Worm (Caenorhabditis elegans) whole organism, L1 larva: Measurements from ENCODE around the gene decr-1.3.

Experiments
- C34B4.2 ChIP-seq: sonication (generic microtip); optimal IDR thresholded peaks from 2 replicates; lab custom pipeline; 2017; ENCODE audit warnings: mild to moderate bottlenecking, missing genetic modification characterization, missing compliant biosample characterization
- aha-1 ChIP-seq: fragments of 150-350 bp; optimal IDR thresholded peaks from 2 replicates; lab custom pipeline; 2014; ENCODE audit warnings: missing biosample characterization, missing genetic modification characterization
- aly-2 ChIP-seq: fragments of 150-350 bp; optimal IDR thresholded peaks from 2 replicates; lab custom pipeline; 2014; ENCODE audit warnings: missing biosample characterization, missing genetic modification characterization
- ama-1 ChIP-seq: fragments of 150-350 bp; optimal IDR thresholded peaks from 2 replicates; lab custom pipeline; 2014
- blmp-1 ChIP-seq: fragments of 150-350 bp; optimal IDR thresholded peaks from 2 replicates; lab custom pipeline; 2014; ENCODE audit warnings: missing biosample characterization, missing genetic modification characterization
- ceh-63 ChIP-seq: fragments of 200-800 bp; sonication (Bioruptor generic); optimal IDR thresholded peaks from 2 replicates; lab custom pipeline; 2018; ENCODE audit warnings: mild to moderate bottlenecking, missing genetic modification characterization, missing compliant biosample characterization
- ceh-82 ChIP-seq, 3 experiments: fragments of 150-350 bp in 1 of 3; sonication (generic microtip) in 2 of 3; optimal IDR thresholded peaks; 2 replicates each; lab custom pipeline; 2014 to 2017; ENCODE audit warnings: missing biosample characterization in 3 of 3, missing genetic modification characterization in 3 of 3
- ces-1 ChIP-seq: fragments of 150-350 bp; optimal IDR thresholded peaks from 2 replicates; lab custom pipeline; 2014; ENCODE audit warnings: missing biosample characterization, missing genetic modification reagents, missing genetic modification characterization
- dpl-1 ChIP-seq, 3 experiments: fragments of 150-350 bp in 2 of 3; sonication (generic microtip) in 1 of 3; optimal IDR thresholded peaks; 2 replicates each; lab custom pipeline; 2014 to 2017; ENCODE audit warnings: missing biosample characterization in 3 of 3, missing genetic modification characterization in 3 of 3, missing genetic modification reagents in 3 of 3
- efl-1 ChIP-seq, 4 experiments: fragments of 150-350 bp; optimal IDR thresholded peaks in 3 of 4; peaks in 1 of 4; 1 replicate in 1 of 4; 2 replicates in 3 of 4; lab custom pipeline; 2014; ENCODE audit warnings: missing biosample characterization in 2 of 4, missing genetic modification characterization in 2 of 4, missing genetic modification reagents in 2 of 4
- egl-27 ChIP-seq, 2 experiments: fragments of 150-350 bp in 1 of 2; sonication (generic microtip); optimal IDR thresholded peaks; 3 replicates each; lab custom pipeline; 2017 to 2018; ENCODE audit warnings: missing biosample characterization in 2 of 2, missing genetic modification characterization in 2 of 2, missing genetic modification reagents in 2 of 2
- elt-2 ChIP-seq: sonication (generic microtip); optimal IDR thresholded peaks from 2 replicates; lab custom pipeline; 2016; ENCODE audit warnings: missing genetic modification characterization, mild to moderate bottlenecking, inconsistent platforms, missing compliant biosample characterization, missing genetic modification reagents
- elt-3 ChIP-seq, 6 experiments: fragments of 150-350 bp in 1 of 6; sonication (generic microtip); optimal IDR thresholded peaks; 2 replicates each; lab custom pipeline; 2017 to 2018; ENCODE audit warnings: missing biosample characterization in 6 of 6, missing genetic modification characterization in 6 of 6, inconsistent platforms in 1 of 6
- ets-5 ChIP-seq: fragments of 200-800 bp; sonication (Bioruptor generic); IDR thresholded peaks from 2 replicates; pipeline ENCODE4 v1.3.6; 2022; ENCODE audit warnings: missing genetic modification characterization, missing compliant biosample characterization
- fkh-10 ChIP-seq: sonication (generic microtip); optimal IDR thresholded peaks from 2 replicates; lab custom pipeline; 2017; ENCODE audit warnings: missing biosample characterization, missing genetic modification reagents, missing genetic modification characterization
- grh-1 ChIP-seq: fragments of 200-800 bp; sonication (Bioruptor generic); IDR thresholded peaks from 2 replicates; pipeline ENCODE4 v1.3.6; 2022; ENCODE audit warnings: missing genetic modification reagents, missing genetic modification characterization, missing compliant biosample characterization
- hpl-2 ChIP-seq: fragments of 150-350 bp; optimal IDR thresholded peaks from 2 replicates; lab custom pipeline; 2014; ENCODE audit warnings: missing biosample characterization, missing genetic modification reagents, missing genetic modification characterization
- lin-13 ChIP-seq: fragments of 150-350 bp; optimal IDR thresholded peaks from 2 replicates; lab custom pipeline; 2014; ENCODE audit warnings: missing biosample characterization, missing genetic modification reagents, missing genetic modification characterization
- lin-14 ChIP-seq: fragments of 200-800 bp; sonication (Bioruptor generic); optimal IDR thresholded peaks from 2 replicates; lab custom pipeline; 2018; ENCODE audit warnings: mild to moderate bottlenecking, missing genetic modification characterization, moderate library complexity, missing compliant biosample characterization
- lir-3 ChIP-seq: sonication (generic microtip); optimal IDR thresholded peaks from 2 replicates; lab custom pipeline; 2016; ENCODE audit warnings: mild to moderate bottlenecking, missing genetic modification characterization, moderate library complexity, missing compliant biosample characterization; ENCODE audit not compliant: poor library complexity
- mab-9 ChIP-seq: fragments of 200-800 bp; sonication (Bioruptor generic); IDR thresholded peaks from 2 replicates; pipeline ENCODE4 v1.3.6; 2022; ENCODE audit warnings: missing genetic modification reagents, missing genetic modification characterization, missing compliant biosample characterization
- mdl-1 ChIP-seq, 2 experiments: fragments of 150-350 bp; optimal IDR thresholded peaks; 2 replicates each; lab custom pipeline; 2014 to 2017; ENCODE audit warnings: missing biosample characterization in 2 of 2, missing genetic modification characterization in 2 of 2, inconsistent platforms in 1 of 2
- mef-2 ChIP-seq: fragments of 150-350 bp; optimal IDR thresholded peaks from 2 replicates; lab custom pipeline; 2014; ENCODE audit warnings: missing biosample characterization, missing genetic modification characterization
- nhr-11 ChIP-seq: fragments of 150-350 bp; optimal IDR thresholded peaks from 2 replicates; lab custom pipeline; 2014; ENCODE audit warnings: missing biosample characterization, missing genetic modification characterization
- nhr-12 ChIP-seq: sonication (generic microtip); optimal IDR thresholded peaks from 2 replicates; lab custom pipeline; 2017; ENCODE audit warnings: missing biosample characterization, missing genetic modification characterization
- nhr-20 ChIP-seq: sonication (generic microtip); optimal IDR thresholded peaks from 2 replicates; lab custom pipeline; 2016; ENCODE audit warnings: mild to moderate bottlenecking, missing genetic modification characterization, missing compliant biosample characterization
- nhr-28 ChIP-seq: fragments of 150-350 bp; optimal IDR thresholded peaks from 2 replicates; lab custom pipeline; 2014; ENCODE audit warnings: missing biosample characterization, missing genetic modification characterization
- nhr-47 ChIP-seq: sonication (generic microtip); optimal IDR thresholded peaks from 2 replicates; lab custom pipeline; 2016; ENCODE audit warnings: mild to moderate bottlenecking, missing genetic modification characterization, moderate library complexity, missing compliant biosample characterization
- nhr-76 ChIP-seq: sonication (generic microtip); optimal IDR thresholded peaks from 2 replicates; lab custom pipeline; 2017; ENCODE audit warnings: missing biosample characterization, missing genetic modification characterization
- nhr-84 ChIP-seq: sonication (generic microtip); optimal IDR thresholded peaks from 2 replicates; lab custom pipeline; 2017; ENCODE audit warnings: missing biosample characterization, missing genetic modification characterization
- nhr-85 ChIP-seq: sonication (generic microtip); peaks from one replicate; lab custom pipeline; 2016; ENCODE audit warnings: missing genetic modification characterization, inconsistent platforms, missing compliant biosample characterization
- nhr-90 ChIP-seq: sonication (generic microtip); optimal IDR thresholded peaks from 2 replicates; lab custom pipeline; 2016; ENCODE audit warnings: mild to moderate bottlenecking, missing genetic modification characterization, missing compliant biosample characterization; ENCODE audit not compliant: poor library complexity
- pqm-1 ChIP-seq: sonication (generic microtip); optimal IDR thresholded peaks from 3 replicates; lab custom pipeline; 2017; ENCODE audit warnings: missing biosample characterization, missing genetic modification characterization
- rnt-1 ChIP-seq: sonication (generic microtip); optimal IDR thresholded peaks from 2 replicates; lab custom pipeline; 2016; ENCODE audit warnings: mild to moderate bottlenecking, missing genetic modification characterization, moderate library complexity, missing compliant biosample characterization
- skn-1 ChIP-seq: fragments of 150-350 bp; optimal IDR thresholded peaks from 2 replicates; lab custom pipeline; 2014; ENCODE audit warnings: missing biosample characterization, missing genetic modification characterization
- snpc-4 ChIP-seq: fragments of 150-350 bp; optimal IDR thresholded peaks from 2 replicates; lab custom pipeline; 2014; ENCODE audit warnings: missing biosample characterization, missing genetic modification characterization
- snu-23 ChIP-seq: sonication (generic microtip); optimal IDR thresholded peaks from 2 replicates; lab custom pipeline; 2016; ENCODE audit warnings: missing genetic modification characterization, missing compliant biosample characterization
- swsn-7 ChIP-seq: sonication (generic microtip); optimal IDR thresholded peaks from 2 replicates; lab custom pipeline; 2016; ENCODE audit warnings: missing genetic modification characterization, missing compliant biosample characterization
- tbx-2 ChIP-seq: sonication (generic microtip); optimal IDR thresholded peaks from 2 replicates; lab custom pipeline; 2016; ENCODE audit warnings: missing genetic modification characterization, missing compliant biosample characterization
- tlp-1 ChIP-seq: fragments of 150-350 bp; optimal IDR thresholded peaks from 2 replicates; lab custom pipeline; 2014; ENCODE audit warnings: missing biosample characterization, missing genetic modification characterization
- unc-130 ChIP-seq: fragments of 150-350 bp; optimal IDR thresholded peaks from 2 replicates; lab custom pipeline; 2017; ENCODE audit warnings: missing biosample characterization, missing genetic modification characterization, inconsistent platforms
- unc-30 ChIP-seq: sonication (generic microtip); optimal IDR thresholded peaks from 2 replicates; lab custom pipeline; 2017; ENCODE audit warnings: missing biosample characterization, missing genetic modification characterization
- unc-98 ChIP-seq: fragments of 200-800 bp; sonication (Bioruptor generic); IDR thresholded peaks from 2 replicates; pipeline ENCODE4 v1.3.6; 2022; ENCODE audit warnings: missing genetic modification characterization, missing compliant biosample characterization
- vab-15 ChIP-seq: sonication (generic microtip); optimal IDR thresholded peaks from 2 replicates; lab custom pipeline; 2017; ENCODE audit warnings: missing genotype, mild to moderate bottlenecking, missing genetic modification characterization, missing compliant biosample characterization
- xbp-1 ChIP-seq: sonication (generic microtip); optimal IDR thresholded peaks from 2 replicates; lab custom pipeline; 2016; ENCODE audit warnings: missing genetic modification characterization, missing compliant biosample characterization
- zag-1 ChIP-seq: fragments of 150-350 bp; optimal IDR thresholded peaks from 2 replicates; lab custom pipeline; 2014; ENCODE audit warnings: missing biosample characterization, missing genetic modification characterization
- ztf-4 ChIP-seq: fragments of 150-350 bp; optimal IDR thresholded peaks from 2 replicates; lab custom pipeline; 2014; ENCODE audit warnings: missing biosample characterization, missing genetic modification characterization

Gene decr-1.3

DNA sequence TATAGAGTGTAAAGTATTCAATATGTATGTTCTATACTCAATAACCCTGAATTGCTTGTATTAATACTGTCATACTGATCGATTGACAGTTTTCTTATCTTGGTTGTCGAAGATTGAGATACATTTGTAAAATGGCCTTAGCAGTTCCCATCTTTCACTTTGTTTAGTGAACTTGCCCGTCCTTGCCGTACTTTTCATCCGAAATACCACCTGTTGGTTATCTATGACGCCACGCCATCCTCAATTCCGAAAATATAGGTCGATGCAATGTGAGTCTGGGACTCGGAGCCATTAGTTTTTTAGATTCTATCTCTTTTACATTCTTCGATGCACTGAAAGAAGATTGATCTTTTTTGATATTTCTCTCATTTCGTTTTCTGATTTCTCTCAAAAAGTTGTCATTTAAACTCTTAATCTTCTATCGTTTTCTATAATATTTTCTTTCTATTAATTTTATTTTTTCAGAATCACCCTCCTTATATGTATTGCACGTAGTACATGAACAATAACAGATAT, 43.8 kb downstream of the decr-1.3 start, which contains the start of gene ulp-4 (continued):
- TF ChIP-seq mef-2 (tag; lab: Kevin White, UChicago) (no peak), zag-1 (tag; lab: Kevin White, UChicago) (no peak), lin-13 (GFP tag; lab: Kevin White, UChicago) (no peak), nhr-12 (tag; lab: Kevin White, UChicago) (no peak), aly-2 (tag; lab: Kevin White, UChicago) (no peak), nhr-84 (tag; lab: Kevin White, UChicago) (no peak), mdl-1 (tag; optimal IDR thresholded peaks at IDR 0.05; lab: Kevin White, UChicago) (no peak), ets-5 (no peak), mab-9 (GFP tag; lab: Robert Waterston, UW) (no peak), egl-27 (tag; optimal IDR thresholded peaks at IDR 0.05; lab: Kevin White, UChicago) (no peak), snu-23 (GFP tag; lab: Kevin White, UChicago) (peak; percentile 3), nhr-11 (no peak), hpl-2 (no peak), skn-1 (no peak), nhr-20 (tag; lab: Kevin White, UChicago) (peak; percentile 29), elt-3 (tag; optimal IDR thresholded peaks at IDR 0.05; lab: Kevin White, UChicago) (no peak), nhr-90 (tag; lab: Kevin White, UChicago) (no peak), ceh-82 (tag; optimal IDR thresholded peaks at IDR 0.05; lab: Kevin White, UChicago) (no peak)
- TF ChIP-seq, all 84 proteins: peak for 14

DNA sequence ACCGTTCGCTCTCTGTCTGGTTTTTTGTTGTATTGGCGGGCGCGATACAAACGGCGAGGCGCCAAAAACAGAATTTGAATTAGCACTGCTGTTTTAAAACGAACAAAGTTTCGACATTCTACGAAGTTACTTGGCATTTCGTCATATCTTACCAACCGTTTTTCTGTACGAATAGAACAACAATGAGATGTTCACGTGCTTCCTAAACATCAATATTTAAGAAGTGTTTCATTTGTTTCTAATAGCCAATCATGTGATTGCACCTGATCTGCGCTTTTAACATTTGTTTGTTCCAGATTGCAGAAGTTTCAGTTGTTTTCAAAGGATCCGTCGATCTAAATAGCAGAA, 44.3 kb downstream of the decr-1.3 start:
- peak in 2 of 3 experiments; percentile 6 to 19 for TF ChIP-seq dpl-1 (GFP tag; optimal IDR thresholded peaks at IDR 0.05; lab: Kevin White, UChicago)
- TF ChIP-seq efl-1 (optimal IDR thresholded peaks at IDR 0.05; lab: Kevin White, UChicago): no peak
- TF ChIP-seq efl-1 (GFP tag; optimal IDR thresholded peaks at IDR 0.05 in 1 of 2; lab: Kevin White, UChicago): peak in 1 of 2 experiments; percentile 95
- no peak for TF ChIP-seq vab-15
- TF ChIP-seq lin-13 (GFP tag; lab: Kevin White, UChicago): peak; percentile 18
- no peak for TF ChIP-seq ama-1

DNA sequence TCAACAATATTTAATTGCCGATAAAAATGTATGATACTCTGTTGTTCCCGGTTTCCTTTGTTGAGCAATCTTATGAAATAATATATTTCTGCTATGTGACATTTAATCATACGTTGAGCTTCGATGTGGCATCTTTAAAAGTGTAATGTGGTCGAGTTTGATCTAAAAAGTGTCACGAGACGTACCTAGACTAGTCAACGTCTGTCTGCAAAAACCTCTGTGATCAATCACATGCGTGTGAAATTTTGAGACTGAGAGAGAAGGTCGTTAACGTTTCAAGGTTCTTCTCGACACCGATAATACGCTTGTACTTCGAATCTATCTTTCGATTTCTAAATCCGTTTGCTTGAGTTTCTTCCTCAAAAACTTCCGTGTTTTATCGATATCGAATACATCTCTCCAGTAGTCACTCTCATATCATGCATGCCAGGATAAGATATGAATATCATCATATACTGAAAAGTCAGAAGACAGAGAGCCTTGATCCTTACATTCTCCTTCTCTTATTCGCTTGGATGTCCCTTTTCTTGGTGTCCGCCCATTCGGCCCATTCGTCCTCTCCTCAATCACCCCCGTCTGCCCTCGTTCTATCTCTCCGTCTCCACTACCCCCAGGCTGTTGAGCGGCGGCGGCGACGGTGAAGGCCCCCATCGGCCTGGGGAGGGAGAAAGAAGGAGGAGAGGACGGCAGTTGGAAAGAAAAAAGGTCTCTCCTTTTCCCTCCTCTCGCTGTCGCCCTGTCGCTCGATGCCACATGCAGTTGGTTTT, 44.9 kb downstream of the decr-1.3 start:
- TF ChIP-seq aha-1 (peak; percentile 22), nhr-76 (no peak), unc-98 (GFP tag; lab: Robert Waterston, UW) (no peak), snpc-4 (tag; lab: Kevin White, UChicago) (no peak), nhr-12 (tag; lab: Kevin White, UChicago) (no peak), mef-2 (tag; lab: Kevin White, UChicago) (no peak), nhr-84 (tag; lab: Kevin White, UChicago) (no peak), lir-3 (tag; lab: Kevin White, UChicago) (peak; percentile 33), blmp-1 (tag; lab: Kevin White, UChicago) (peak; percentile 55), C34B4.2 (no peak), grh-1 (GFP tag; lab: Robert Waterston, UW) (peak; percentile 70), ceh-63 (GFP tag; lab: Kevin White, UChicago) (no peak), lin-14 (GFP tag; lab: Kevin White, UChicago) (peak; percentile 82), swsn-7 (tag; lab: Kevin White, UChicago) (peak; percentile 27), nhr-47 (tag; lab: Kevin White, UChicago) (peak; percentile 59), efl-1 (optimal IDR thresholded peaks at IDR 0.05; lab: Kevin White, UChicago) (peak; percentile 6 to 33), efl-1 (GFP tag; optimal IDR thresholded peaks at IDR 0.05 in 1 of 2; lab: Kevin White, UChicago) (peak; percentile 12 to 58), rnt-1 (tag; lab: Kevin White, UChicago) (peak; percentile 78), ztf-4 (tag; lab: Kevin White, UChicago) (peak; percentile 57), nhr-85 (peak; percentile 92), unc-30 (tag; lab: Kevin White, UChicago) (no peak), ets-5 (no peak), elt-2 (peak; percentile 17), ces-1 (no peak), nhr-20 (tag; lab: Kevin White, UChicago) (peak; percentile 92), xbp-1 (peak; percentile 72), nhr-90 (tag; lab: Kevin White, UChicago) (peak; percentile 41), unc-130 (tag; lab: Kevin White, UChicago) (peak; percentile 90), fkh-10 (GFP tag; lab: Kevin White, UChicago) (no peak), tbx-2 (tag; lab: Kevin White, UChicago) (peak; percentile 50), mab-9 (GFP tag; lab: Robert Waterston, UW) (no peak), tlp-1 (no peak), pqm-1 (tag; lab: Kevin White, UChicago) (no peak), nhr-28 (tag; lab: Kevin White, UChicago) (no peak)
